Fruit fly (Drosophila melanogaster) whole organism, embryonic: Measurements from ENCODE around the gene CG3529.

Experiments
- CG10209 ChIP-seq: fragments of 200-800 bp; sonication (Bioruptor generic); optimal IDR thresholded peaks from 3 replicates; lab custom pipeline; 2017; ENCODE audit warnings: missing biosample characterization, mild to moderate bottlenecking, missing genetic modification characterization, missing genetic modification reagents
- CG11504 ChIP-seq: fragments of 200-800 bp; sonication (Bioruptor generic); optimal IDR thresholded peaks from 3 replicates; lab custom pipeline; 2019; ENCODE audit warnings: missing biosample characterization, mild to moderate bottlenecking, missing genetic modification characterization, moderate library complexity
- CG12071 ChIP-seq: fragments of 200-800 bp; sonication (Bioruptor generic); optimal IDR thresholded peaks from 3 replicates; lab custom pipeline; 2018; ENCODE audit warnings: missing biosample characterization, mild to moderate bottlenecking, missing genetic modification characterization
- CG12391 ChIP-seq: fragments of 200-800 bp; sonication (Bioruptor generic); optimal IDR thresholded peaks from 3 replicates; lab custom pipeline; 2018; ENCODE audit warnings: missing biosample characterization, mild to moderate bottlenecking, missing genetic modification characterization, moderate library complexity
- CG13624 ChIP-seq: fragments of 200-800 bp; sonication (Bioruptor generic); optimal IDR thresholded peaks from 2 replicates; lab custom pipeline; 2016; ENCODE audit warnings: missing biosample characterization, missing genetic modification characterization
- CG14050 ChIP-seq: fragments of 200-800 bp; sonication (Bioruptor generic); IDR thresholded peaks from 3 replicates; pipeline ENCODE4 v1.3.6; 2022; ENCODE audit warnings: missing biosample characterization, missing genetic modification characterization
- CG1603 ChIP-seq: fragments of 200-800 bp; sonication (Bioruptor generic); optimal IDR thresholded peaks from 2 replicates; lab custom pipeline; 2019; ENCODE audit warnings: missing biosample characterization, mild to moderate bottlenecking, missing genetic modification characterization, moderate library complexity
- CG16863 ChIP-seq: fragments of 200-800 bp; sonication (Bioruptor generic); optimal IDR thresholded peaks from 3 replicates; lab custom pipeline; 2016; ENCODE audit warnings: missing biosample characterization, missing genetic modification characterization
- CG17385 ChIP-seq: fragments of 200-800 bp; sonication (Bioruptor generic); optimal IDR thresholded peaks from 3 replicates; lab custom pipeline; 2018; ENCODE audit warnings: missing biosample characterization, mild to moderate bottlenecking, missing genetic modification characterization
- CG2129 ChIP-seq: fragments of 200-800 bp; sonication (Bioruptor generic); IDR thresholded peaks from 2 replicates; pipeline ENCODE4 v1.3.6; 2022; ENCODE audit warnings: missing biosample characterization, missing genetic modification characterization; ENCODE audit not compliant: partially characterized antibody
- CG33557 ChIP-seq: fragments of 200-800 bp; sonication (Bioruptor generic); optimal IDR thresholded peaks from 2 replicates; lab custom pipeline; 2019; ENCODE audit warnings: missing biosample characterization, mild to moderate bottlenecking, missing genetic modification characterization, moderate library complexity
- CG3995 ChIP-seq: fragments of 200-800 bp; sonication (Bioruptor generic); optimal IDR thresholded peaks from 3 replicates; lab custom pipeline; 2016; ENCODE audit warnings: missing biosample characterization, missing genetic modification characterization
- CG4617 ChIP-seq: fragments of 200-800 bp; sonication (Bioruptor generic); optimal IDR thresholded peaks from 3 replicates; lab custom pipeline; 2016; ENCODE audit warnings: missing biosample characterization, missing genetic modification characterization, borderline replicate concordance
- CG4820 ChIP-seq: fragments of 200-800 bp; sonication (Bioruptor generic); optimal IDR thresholded peaks from 3 replicates; lab custom pipeline; 2016; ENCODE audit warnings: missing biosample characterization, missing genetic modification characterization
- CG5180 ChIP-seq: fragments of 200-800 bp; sonication (Bioruptor generic); optimal IDR thresholded peaks from 3 replicates; lab custom pipeline; 2017; ENCODE audit warnings: missing biosample characterization, missing genetic modification characterization, mild to moderate bottlenecking, moderate library complexity, missing genetic modification reagents
- CG6813 ChIP-seq: fragments of 200-800 bp; sonication (Bioruptor generic); optimal IDR thresholded peaks from 2 replicates; lab custom pipeline; 2017; ENCODE audit warnings: missing biosample characterization, missing genetic modification characterization, mild to moderate bottlenecking, moderate library complexity, missing genetic modification reagents
- CG7556 ChIP-seq: fragments of 200-800 bp; sonication (Bioruptor generic); optimal IDR thresholded peaks from 2 replicates; lab custom pipeline; 2017; ENCODE audit warnings: missing biosample characterization, mild to moderate bottlenecking, missing genetic modification characterization
- CG9609 ChIP-seq: fragments of 200-800 bp; sonication (Bioruptor generic); optimal IDR thresholded peaks from 3 replicates; lab custom pipeline; 2016; ENCODE audit warnings: missing biosample characterization, missing genetic modification characterization
- CG9932 ChIP-seq: fragments of 200-800 bp; sonication (Bioruptor generic); IDR thresholded peaks from 2 replicates; pipeline ENCODE4 v1.3.6; 2022; ENCODE audit warnings: missing biosample characterization, missing genetic modification characterization
- CHES-1-like ChIP-seq: fragments of 200-800 bp; sonication (Bioruptor generic); optimal IDR thresholded peaks from 2 replicates; lab custom pipeline; 2016; ENCODE audit warnings: missing biosample characterization, missing genetic modification characterization
- CTCF ChIP-seq: fragments of 200-800 bp; sonication (Bioruptor generic); optimal IDR thresholded peaks from 2 replicates; lab custom pipeline; 2017; ENCODE audit warnings: missing biosample characterization, mild to moderate bottlenecking, missing genetic modification characterization, moderate library complexity
- CrebB ChIP-seq: fragments of 200-800 bp; sonication (Bioruptor generic); optimal IDR thresholded peaks from 3 replicates; lab custom pipeline; 2018; ENCODE audit warnings: missing biosample characterization, mild to moderate bottlenecking, missing genetic modification characterization
- D ChIP-seq, 2 experiments: fragments of 200-800 bp in 1 of 2; fragments of >200 bp in 1 of 2; sonication (Bioruptor generic) in 1 of 2; optimal IDR thresholded peaks; 2 replicates in 1 of 2; 3 replicates in 1 of 2; lab custom pipeline; 2017; ENCODE audit warnings: mild to moderate bottlenecking in 1 of 2, missing biosample characterization in 1 of 2, missing genetic modification characterization in 1 of 2, missing genetic modification reagents in 1 of 2
- Dbx ChIP-seq: fragments of 200-800 bp; sonication (Bioruptor generic); IDR thresholded peaks from 3 replicates; pipeline ENCODE4 v1.3.6; 2022; ENCODE audit warnings: missing biosample characterization, missing genetic modification characterization
- Elba2 ChIP-seq: fragments of 200-800 bp; sonication (Bioruptor generic); optimal IDR thresholded peaks from 3 replicates; lab custom pipeline; 2016; ENCODE audit warnings: missing biosample characterization, missing genetic modification characterization
- H2.0 ChIP-seq: fragments of 200-800 bp; sonication (Bioruptor generic); IDR thresholded peaks from 2 replicates; pipeline ENCODE4 v1.3.6; 2022; ENCODE audit warnings: missing biosample characterization, missing genetic modification characterization
- HLH4C ChIP-seq: fragments of 200-800 bp; sonication (Bioruptor generic); IDR thresholded peaks from 3 replicates; pipeline ENCODE4 v1.3.6; 2022; ENCODE audit warnings: missing biosample characterization, missing genetic modification characterization; ENCODE audit not compliant: partially characterized antibody
- Hand ChIP-seq: fragments of 200-800 bp; sonication (Bioruptor generic); optimal IDR thresholded peaks from 2 replicates; lab custom pipeline; 2017; ENCODE audit warnings: mild to moderate bottlenecking, missing biosample characterization, missing genetic modification reagents, missing genetic modification characterization
- HmgZ ChIP-seq: fragments of 200-800 bp; sonication (Bioruptor generic); optimal IDR thresholded peaks from 2 replicates; lab custom pipeline; 2018; ENCODE audit warnings: missing biosample characterization, mild to moderate bottlenecking, missing genetic modification characterization
- Kr ChIP-seq: fragments of 200-800 bp; sonication (Bioruptor generic); optimal IDR thresholded peaks from 2 replicates; lab custom pipeline; 2017; ENCODE audit warnings: missing biosample characterization, mild to moderate bottlenecking, missing genetic modification characterization
- Neu2 ChIP-seq: fragments of 200-800 bp; sonication (Bioruptor generic); optimal IDR thresholded peaks from 3 replicates; lab custom pipeline; 2016; ENCODE audit warnings: missing biosample characterization, missing genetic modification characterization, borderline replicate concordance
- Sox100B ChIP-seq: fragments of 200-800 bp; sonication (Bioruptor generic); optimal IDR thresholded peaks from 3 replicates; lab custom pipeline; 2018; ENCODE audit warnings: missing biosample characterization, mild to moderate bottlenecking, missing genetic modification characterization
- ash1 ChIP-seq: fragments of 200-800 bp; sonication (Bioruptor generic); optimal IDR thresholded peaks from 2 replicates; lab custom pipeline; 2018; ENCODE audit warnings: missing biosample characterization, mild to moderate bottlenecking, missing genetic modification characterization
- corto ChIP-seq: fragments of 200-800 bp; sonication (Bioruptor generic); optimal IDR thresholded peaks from 2 replicates; lab custom pipeline; 2016; ENCODE audit warnings: missing biosample characterization, mild to moderate bottlenecking, missing genetic modification characterization, moderate library complexity
- dm ChIP-seq: fragments of 200-800 bp; sonication (Bioruptor generic); optimal IDR thresholded peaks from 3 replicates; lab custom pipeline; 2016; ENCODE audit warnings: missing biosample characterization, missing genetic modification characterization
- fd96Cb ChIP-seq: fragments of 200-800 bp; sonication (Bioruptor generic); optimal IDR thresholded peaks from 2 replicates; lab custom pipeline; 2018; ENCODE audit warnings: missing biosample characterization, mild to moderate bottlenecking, missing genetic modification characterization, moderate library complexity
- fu2 ChIP-seq: fragments of 200-800 bp; sonication (Bioruptor generic); optimal IDR thresholded peaks from 2 replicates; lab custom pipeline; 2016; ENCODE audit warnings: missing biosample characterization, missing genetic modification characterization
- ham ChIP-seq: fragments of 200-800 bp; sonication (Bioruptor generic); IDR thresholded peaks from 2 replicates; pipeline ENCODE4 v1.3.6; 2022; ENCODE audit warnings: missing biosample characterization, missing genetic modification characterization
- kni ChIP-seq: fragments of 200-800 bp; sonication (Bioruptor generic); optimal IDR thresholded peaks from 3 replicates; lab custom pipeline; 2017; ENCODE audit warnings: mild to moderate bottlenecking, missing biosample characterization, missing genetic modification reagents, missing genetic modification characterization
- nau ChIP-seq: fragments of 200-800 bp; sonication (Bioruptor generic); optimal IDR thresholded peaks from 3 replicates; lab custom pipeline; 2017; ENCODE audit warnings: missing biosample characterization, mild to moderate bottlenecking, missing genetic modification characterization, missing genetic modification reagents
- pan ChIP-seq, 4 experiments: fragments of >200 bp in 3 of 4; fragments of 200-800 bp in 1 of 4; sonication (Bioruptor generic) in 1 of 4; optimal IDR thresholded peaks in 3 of 4; IDR thresholded peaks in 1 of 4; 2 replicates each; pipeline versions ENCODE4 v1.3.6 to Lab custom; 2017 to 2022; ENCODE audit warnings: missing biosample characterization in 2 of 4, missing genetic modification characterization in 2 of 4, mixed read lengths in 1 of 4
- pita ChIP-seq: fragments of 200-800 bp; sonication (Bioruptor generic); optimal IDR thresholded peaks from 2 replicates; lab custom pipeline; 2017; ENCODE audit warnings: missing biosample characterization, mild to moderate bottlenecking, missing genetic modification characterization
- salm ChIP-seq: fragments of 200-800 bp; sonication (Bioruptor generic); optimal IDR thresholded peaks from 2 replicates; lab custom pipeline; 2018; ENCODE audit warnings: missing biosample characterization, mild to moderate bottlenecking, missing genetic modification characterization
- sqz ChIP-seq: fragments of 200-800 bp; sonication (Bioruptor generic); optimal IDR thresholded peaks from 3 replicates; lab custom pipeline; 2018; ENCODE audit warnings: missing biosample characterization, mild to moderate bottlenecking, missing genetic modification characterization
- ssp ChIP-seq: fragments of 200-800 bp; sonication (Bioruptor generic); IDR thresholded peaks from 2 replicates; pipeline ENCODE4 v1.3.6; 2022; ENCODE audit warnings: missing biosample characterization, missing genetic modification characterization
- usp ChIP-seq: fragments of >200 bp; optimal IDR thresholded peaks from 2 replicates; lab custom pipeline; 2017; ENCODE audit warnings: missing biosample characterization, missing genetic modification characterization
- wor ChIP-seq: fragments of 200-800 bp; sonication (Bioruptor generic); IDR thresholded peaks from 2 replicates; pipeline ENCODE4 v1.3.6; 2022; ENCODE audit warnings: missing biosample characterization, missing genetic modification characterization
- zen ChIP-seq: fragments of 200-800 bp; sonication (Bioruptor generic); optimal IDR thresholded peaks from 3 replicates; lab custom pipeline; 2018; ENCODE audit warnings: missing biosample characterization, mild to moderate bottlenecking, missing genetic modification characterization, moderate library complexity
- zfh1 ChIP-seq: fragments of 200-800 bp; sonication (Bioruptor generic); IDR thresholded peaks from 3 replicates; pipeline ENCODE4 v1.3.6; 2022; ENCODE audit warnings: missing biosample characterization, missing genetic modification characterization

Gene CG3529

dm6 chr3L:9457619-9458092, 11.0 kb downstream of the CG3529 start, which contains the start of gene CG3437 (continued):
- peak; percentile 95 for TF ChIP-seq ssp
- peak; percentile 97 for TF ChIP-seq corto (GFP tag; lab: Kevin White, UChicago)
- TF ChIP-seq CrebB (tag; lab: Kevin White, UChicago) = peak; percentile 98
- peak; percentile 99 for TF ChIP-seq zen
- peak; percentile 99 for TF ChIP-seq CG16863
- peak; percentile 99 for TF ChIP-seq CG9932 (GFP tag; lab: Robert Waterston, UW)
- TF ChIP-seq CG14050 = peak; percentile 99
- no peak for TF ChIP-seq usp (GFP tag; lab: Kevin White, UChicago)
- peak; percentile 99 for TF ChIP-seq Dbx
- TF ChIP-seq CG33557 = peak; percentile 97
- TF ChIP-seq salm (tag; lab: Kevin White, UChicago) = peak; percentile 97
- TF ChIP-seq dm = peak; percentile 95
- TF ChIP-seq HLH4C (GFP tag; lab: Robert Waterston, UW) = 0 out of 3 replicates have a peak, but pooled peaks have one; percentile 40
- TF ChIP-seq CG2129 (GFP tag; lab: Robert Waterston, UW) = 0 out of 2 replicates have a peak, but pooled peaks have one; percentile 11
- no peak for TF ChIP-seq D (optimal IDR thresholded peaks at IDR 0.05; lab: Kevin White, UChicago)
- peak; percentile 98 for TF ChIP-seq D (GFP tag; optimal IDR thresholded peaks at IDR 0.05; lab: Kevin White, UChicago)
- TF ChIP-seq pan (optimal IDR thresholded peaks at IDR 0.05; lab: Kevin White, UChicago) = no peak
- TF ChIP-seq pan (GFP tag; optimal IDR thresholded peaks at IDR 0.05 in 1 of 2, IDR thresholded peaks at IDR 0.05 in 1 of 2) = peak in 1 of 2 experiments; percentile 99
- TF ChIP-seq HmgZ (tag; lab: Kevin White, UChicago) = peak; percentile 99
- TF ChIP-seq Elba2 (GFP tag; lab: Kevin White, UChicago) = peak; percentile 53
- peak; percentile 99 for TF ChIP-seq CHES-1-like
- peak; percentile 98 for TF ChIP-seq nau (GFP tag; lab: Kevin White, UChicago)
- TF ChIP-seq CG12071 (GFP tag; lab: Kevin White, UChicago) = peak; percentile 99
- peak; percentile 99 for TF ChIP-seq CG10209 (GFP tag; lab: Kevin White, UChicago)
- peak; percentile 96 for TF ChIP-seq ash1
- peak; percentile 97 for TF ChIP-seq Hand (GFP tag; lab: Kevin White, UChicago)
- peak; percentile 91 for TF ChIP-seq CG5180 (GFP tag; lab: Kevin White, UChicago)
- TF ChIP-seq CG11504 (tag; lab: Kevin White, UChicago) = peak; percentile 98
- TF ChIP-seq CG6813 (GFP tag; lab: Kevin White, UChicago) = peak; percentile 99
- peak; percentile 95 for TF ChIP-seq Neu2 (GFP tag; lab: Kevin White, UChicago)
- TF ChIP-seq ham (GFP tag; lab: Robert Waterston, UW) = peak; percentile 97
- TF ChIP-seq fu2 = peak; percentile 98
- TF ChIP-seq pita (GFP tag; lab: Kevin White, UChicago) = no peak
- TF ChIP-seq CG4617 (GFP tag; lab: Kevin White, UChicago) = peak; percentile 98
- TF ChIP-seq kni = peak; percentile 97
- peak; percentile 96 for TF ChIP-seq CG1603
- peak; percentile 99 for TF ChIP-seq H2.0
- TF ChIP-seq CG9609 (GFP tag; lab: Kevin White, UChicago) = peak; percentile 98
- TF ChIP-seq CG13624 (GFP tag; lab: Kevin White, UChicago) = peak; percentile 99
- peak; percentile 82 for TF ChIP-seq CG3995 (GFP tag; lab: Kevin White, UChicago)
- TF ChIP-seq Sox100B (GFP tag; lab: Kevin White, UChicago) = peak; percentile 96
- TF ChIP-seq sqz (GFP tag; lab: Kevin White, UChicago) = peak; percentile 98
- peak; percentile 98 for TF ChIP-seq CG17385 (GFP tag; lab: Kevin White, UChicago)
- TF ChIP-seq zfh1 (GFP tag; lab: Robert Waterston, UW) = peak; percentile 100
- peak; percentile 71 for TF ChIP-seq Kr
- TF ChIP-seq CG7556 (GFP tag; lab: Kevin White, UChicago) = peak; percentile 98
- TF ChIP-seq wor (GFP tag; lab: Robert Waterston, UW) = peak; percentile 97
- peak; percentile 98 for TF ChIP-seq CG12391
- peak; percentile 99 for TF ChIP-seq fd96Cb (tag; lab: Kevin White, UChicago)
- peak; percentile 97 for TF ChIP-seq CG4820 (GFP tag; lab: Kevin White, UChicago)
- TF ChIP-seq CTCF (GFP tag; lab: Kevin White, UChicago) = peak; percentile 76
